Worm (Caenorhabditis elegans) whole organism, late embryonic: ENCODE data around the gene srbc-71.

Experiments
- C08G9.2 ChIP-seq: sonication (generic microtip); optimal IDR thresholded peaks from 2 replicates; lab custom pipeline; 2016; ENCODE audit warnings: mild to moderate bottlenecking, missing genetic modification characterization, moderate library complexity, missing compliant biosample characterization
- K02D7.2 ChIP-seq: sonication (generic microtip); optimal IDR thresholded peaks from 2 replicates; lab custom pipeline; 2017; ENCODE audit warnings: mild to moderate bottlenecking, missing genetic modification characterization, missing compliant biosample characterization
- K09A11.1 ChIP-seq: sonication (generic microtip); optimal IDR thresholded peaks from 2 replicates; lab custom pipeline; 2017; ENCODE audit warnings: antibody characterized with exemption, mild to moderate bottlenecking, missing genetic modification characterization, missing compliant biosample characterization; ENCODE audit not compliant: insufficient read depth
- ama-1 ChIP-seq: fragments of 150-350 bp; optimal IDR thresholded peaks from 2 replicates; lab custom pipeline; 2014
- ceh-18 ChIP-seq: sonication (generic microtip); optimal IDR thresholded peaks from 2 replicates; lab custom pipeline; 2016; ENCODE audit warnings: missing genetic modification characterization, missing compliant biosample characterization
- ceh-19 ChIP-seq: fragments of 200-800 bp; sonication (Bioruptor generic); optimal IDR thresholded peaks from 2 replicates; lab custom pipeline; 2018; ENCODE audit warnings: mild to moderate bottlenecking, missing genetic modification characterization, missing compliant biosample characterization
- ceh-22 ChIP-seq: sonication (generic microtip); optimal IDR thresholded peaks from 2 replicates; lab custom pipeline; 2017; ENCODE audit warnings: missing biosample characterization, missing genetic modification characterization
- ceh-24 ChIP-seq: sonication (generic microtip); optimal IDR thresholded peaks from 2 replicates; lab custom pipeline; 2016; ENCODE audit warnings: mild to moderate bottlenecking, missing genetic modification characterization, missing compliant biosample characterization
- ceh-30 ChIP-seq: fragments of 150-350 bp; optimal IDR thresholded peaks from 2 replicates; lab custom pipeline; 2014; ENCODE audit warnings: missing biosample characterization, missing genetic modification characterization
- ceh-34 ChIP-seq: sonication (generic microtip); optimal IDR thresholded peaks from 2 replicates; lab custom pipeline; 2016; ENCODE audit warnings: mild to moderate bottlenecking, missing genetic modification characterization, missing compliant biosample characterization
- ceh-48 ChIP-seq: sonication (generic microtip); optimal IDR thresholded peaks from 2 replicates; lab custom pipeline; 2016; ENCODE audit warnings: missing genetic modification characterization, inconsistent platforms, missing compliant biosample characterization
- ceh-6 ChIP-seq: fragments of 200-800 bp; sonication (Bioruptor generic); optimal IDR thresholded peaks from 2 replicates; lab custom pipeline; 2018; ENCODE audit warnings: mild to moderate bottlenecking, missing genetic modification characterization, missing compliant biosample characterization
- dmd-4 ChIP-seq: sonication (generic microtip); optimal IDR thresholded peaks from 2 replicates; lab custom pipeline; 2016; ENCODE audit warnings: borderline replicate concordance, missing genetic modification characterization, missing compliant biosample characterization
- elt-2 ChIP-seq: sonication (generic microtip); optimal IDR thresholded peaks from 2 replicates; lab custom pipeline; 2016; ENCODE audit warnings: missing genetic modification reagents, missing genetic modification characterization, missing compliant biosample characterization
- ets-4 ChIP-seq: sonication (generic microtip); optimal IDR thresholded peaks from 2 replicates; lab custom pipeline; 2016; ENCODE audit warnings: missing genetic modification characterization, missing compliant biosample characterization
- fax-1 ChIP-seq: sonication (generic microtip); optimal IDR thresholded peaks from 2 replicates; lab custom pipeline; 2016; ENCODE audit warnings: missing genotype, missing genetic modification characterization, missing compliant biosample characterization
- gmeb-2 ChIP-seq: sonication (generic microtip); optimal IDR thresholded peaks from 2 replicates; lab custom pipeline; 2016; ENCODE audit warnings: missing genetic modification characterization, inconsistent platforms, missing compliant biosample characterization
- hlh-13 ChIP-seq: fragments of 200-800 bp; sonication (Bioruptor generic); optimal IDR thresholded peaks from 2 replicates; lab custom pipeline; 2018; ENCODE audit warnings: mild to moderate bottlenecking, missing genetic modification characterization, missing compliant biosample characterization
- hlh-15 ChIP-seq: sonication (generic microtip); optimal IDR thresholded peaks from 2 replicates; lab custom pipeline; 2016; ENCODE audit warnings: missing genetic modification characterization, missing compliant biosample characterization
- hlh-6 ChIP-seq: sonication (generic microtip); optimal IDR thresholded peaks from 2 replicates; lab custom pipeline; 2016; ENCODE audit warnings: missing genotype, missing genetic modification characterization, missing compliant biosample characterization
- hlh-8 ChIP-seq: sonication (generic microtip); optimal IDR thresholded peaks from 2 replicates; lab custom pipeline; 2016; ENCODE audit warnings: missing genotype, missing genetic modification characterization, missing compliant biosample characterization
- lim-6 ChIP-seq: sonication (generic microtip); optimal IDR thresholded peaks from 2 replicates; lab custom pipeline; 2016; ENCODE audit warnings: missing genetic modification characterization, missing compliant biosample characterization
- madf-2 ChIP-seq: sonication (generic microtip); optimal IDR thresholded peaks from 2 replicates; lab custom pipeline; 2017; ENCODE audit warnings: missing genetic modification characterization, missing compliant biosample characterization
- mec-3 ChIP-seq: sonication (generic microtip); optimal IDR thresholded peaks from 2 replicates; lab custom pipeline; 2016; ENCODE audit warnings: borderline replicate concordance, missing genetic modification characterization, missing compliant biosample characterization
- nhr-232 ChIP-seq: sonication (generic microtip); optimal IDR thresholded peaks from 2 replicates; lab custom pipeline; 2016; ENCODE audit warnings: missing genetic modification characterization, missing compliant biosample characterization
- pha-2 ChIP-seq: sonication (generic microtip); optimal IDR thresholded peaks from 2 replicates; lab custom pipeline; 2017; ENCODE audit warnings: mild to moderate bottlenecking, missing genetic modification characterization, missing compliant biosample characterization
- pha-4 ChIP-seq: fragments of 150-350 bp; optimal IDR thresholded peaks from 2 replicates; lab custom pipeline; 2018; ENCODE audit warnings: missing biosample characterization, missing genetic modification reagents, missing genetic modification characterization
- pros-1 ChIP-seq: fragments of 150-350 bp; optimal IDR thresholded peaks from 2 replicates; lab custom pipeline; 2014; ENCODE audit warnings: missing biosample characterization, missing genetic modification reagents, missing genetic modification characterization
- rnt-1 ChIP-seq: sonication (generic microtip); optimal IDR thresholded peaks from 2 replicates; lab custom pipeline; 2016; ENCODE audit warnings: missing genetic modification characterization, missing compliant biosample characterization
- sdc-2 ChIP-seq: sonication (generic microtip); optimal IDR thresholded peaks from 2 replicates; lab custom pipeline; 2016; ENCODE audit warnings: missing genotype, missing genetic modification characterization, missing compliant biosample characterization
- sox-2 ChIP-seq: fragments of 200-800 bp; sonication (Bioruptor generic); IDR thresholded peaks from 2 replicates; pipeline ENCODE4 v1.3.6; 2022; ENCODE audit warnings: missing genetic modification reagents, missing genetic modification characterization, missing compliant biosample characterization
- sox-4 ChIP-seq: sonication (generic microtip); optimal IDR thresholded peaks from 2 replicates; lab custom pipeline; 2017; ENCODE audit warnings: mild to moderate bottlenecking, missing genetic modification characterization, inconsistent platforms, missing compliant biosample characterization
- tbx-7 ChIP-seq: sonication (generic microtip); optimal IDR thresholded peaks from 2 replicates; lab custom pipeline; 2016; ENCODE audit warnings: missing genotype, missing genetic modification characterization, missing compliant biosample characterization
- unc-55 ChIP-seq: sonication (generic microtip); optimal IDR thresholded peaks from 2 replicates; lab custom pipeline; 2017; ENCODE audit warnings: missing biosample characterization, missing genetic modification reagents, missing genetic modification characterization
- zip-5 ChIP-seq: sonication (generic microtip); optimal IDR thresholded peaks from 2 replicates; lab custom pipeline; 2016; ENCODE audit warnings: missing genetic modification characterization, missing compliant biosample characterization
- ztf-16 ChIP-seq: sonication (generic microtip); optimal IDR thresholded peaks from 2 replicates; lab custom pipeline; 2017; ENCODE audit warnings: missing genetic modification characterization, missing compliant biosample characterization

srbc-71 gene

ce11 chrIV:4243830-4244406 lies 18.2 kb upstream of the srbc-71 start:
- TF ChIP-seq ceh-18 (tag; lab: Kevin White, UChicago) (no peak), ceh-48 (tag; lab: Kevin White, UChicago) (no peak), elt-2 (tag; lab: Kevin White, UChicago) (no peak), lim-6 (tag; lab: Kevin White, UChicago) (no peak), pha-4 (tag; lab: Kevin White, UChicago) (no peak), madf-2 (no peak), gmeb-2 (no peak), nhr-232 (tag; lab: Kevin White, UChicago) (no peak), zip-5 (no peak), hlh-6 (tag; lab: Kevin White, UChicago) (peak; percentile 18), pha-2 (tag; lab: Kevin White, UChicago) (no peak), ceh-30 (no peak), rnt-1 (tag; lab: Kevin White, UChicago) (no peak), ceh-19 (GFP tag; lab: Kevin White, UChicago) (no peak), sdc-2 (tag; lab: Kevin White, UChicago) (peak; percentile 20), hlh-13 (GFP tag; lab: Kevin White, UChicago) (no peak), sox-2 (GFP tag; lab: Robert Waterston, UW) (no peak), K02D7.2 (tag; lab: Kevin White, UChicago) (no peak), ceh-22 (tag; lab: Kevin White, UChicago) (no peak), ceh-34 (no peak), sox-4 (tag; lab: Kevin White, UChicago) (no peak), pros-1 (tag; lab: Kevin White, UChicago) (no peak), tbx-7 (tag; lab: Kevin White, UChicago) (no peak), dmd-4 (tag; lab: Kevin White, UChicago) (peak; percentile 95), unc-55 (GFP tag; lab: Kevin White, UChicago) (no peak), ets-4 (tag; lab: Kevin White, UChicago) (no peak)

ce11 chrIV:4236671-4237070 lies 10.9 kb upstream of the srbc-71 start:
- TF ChIP-seq pros-1 (tag; lab: Kevin White, UChicago) (no peak), hlh-6 (tag; lab: Kevin White, UChicago) (no peak), ama-1 (lab: Kevin White, UChicago) (no peak), ceh-30 (no peak), hlh-8 (tag; lab: Kevin White, UChicago) (no peak), ceh-6 (GFP tag; lab: Kevin White, UChicago) (no peak), C08G9.2 (tag; lab: Kevin White, UChicago) (no peak), ceh-19 (GFP tag; lab: Kevin White, UChicago) (no peak), ztf-16 (tag; lab: Kevin White, UChicago) (no peak), K09A11.1 (tag; lab: Kevin White, UChicago) (no peak), ceh-24 (tag; lab: Kevin White, UChicago) (no peak), hlh-15 (tag; lab: Kevin White, UChicago) (no peak), ceh-48 (tag; lab: Kevin White, UChicago) (no peak), hlh-13 (GFP tag; lab: Kevin White, UChicago) (no peak)

- TF ChIP-seq mec-3 (tag; lab: Kevin White, UChicago) (peak; percentile 25), fax-1 (no peak), C08G9.2 (tag; lab: Kevin White, UChicago) (peak; percentile 1)
These were observed 10.3 kb upstream of the srbc-71 start for ce11 chrIV:4236025-4236407.
